Worm (Caenorhabditis elegans) whole organism, L1 larva: ENCODE results near the gene T06F4.1.

Experiments
- egl-13 ChIP-seq: sonication (generic microtip); optimal IDR thresholded peaks from 2 replicates; lab custom pipeline; 2016; ENCODE audit warnings: missing genotype, missing genetic modification reagents, missing genetic modification characterization, missing compliant biosample characterization
- elt-3 ChIP-seq, 6 experiments: fragments of 150-350 bp in 1 of 6; sonication (generic microtip); optimal IDR thresholded peaks; 2 replicates each; lab custom pipeline; 2017 to 2018; ENCODE audit warnings: missing biosample characterization in 6 of 6, missing genetic modification characterization in 6 of 6, inconsistent platforms in 1 of 6
- nhr-237 ChIP-seq: fragments of 150-350 bp; optimal IDR thresholded peaks from 2 replicates; lab custom pipeline; 2014; ENCODE audit warnings: missing biosample characterization, missing genetic modification characterization
- nhr-76 ChIP-seq: sonication (generic microtip); optimal IDR thresholded peaks from 2 replicates; lab custom pipeline; 2017; ENCODE audit warnings: missing biosample characterization, missing genetic modification characterization
- unc-86 ChIP-seq: sonication (generic microtip); optimal IDR thresholded peaks from 2 replicates; lab custom pipeline; 2016; ENCODE audit warnings: missing genetic modification characterization, missing compliant biosample characterization

ce11 chrX:4068180-4068579, 11.0 kb downstream of the T06F4.1 start:
- no peak for TF ChIP-seq nhr-76 (tag; lab: Kevin White, UChicago)
- TF ChIP-seq unc-86 (tag; lab: Kevin White, UChicago): no peak
- TF ChIP-seq elt-3 (tag; optimal IDR thresholded peaks at IDR 0.05; lab: Kevin White, UChicago): no peak
- TF ChIP-seq nhr-237 (tag; lab: Kevin White, UChicago): no peak
- no peak for TF ChIP-seq egl-13
